Worm (Caenorhabditis elegans): ENCODE data around the gene frh-1.

DNA sequence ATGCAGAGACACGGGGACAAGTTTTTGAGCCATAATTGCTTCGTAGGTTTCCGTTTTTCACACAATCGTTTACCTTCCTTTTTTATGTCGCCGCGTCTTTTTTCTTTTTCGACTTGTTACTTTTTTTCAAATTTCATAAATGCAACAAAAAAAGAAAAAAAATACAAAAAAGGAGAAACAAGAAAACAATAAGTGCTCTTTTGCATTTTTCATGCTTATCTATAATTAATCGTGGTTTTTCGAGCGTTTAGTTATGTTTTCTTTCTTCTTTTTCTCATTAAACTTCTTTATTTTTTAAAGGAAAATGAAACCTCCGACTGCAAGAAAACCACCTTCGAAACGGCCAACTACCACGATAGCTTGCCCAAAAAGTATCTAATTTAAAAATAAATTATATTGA, 21.4 kb upstream of the frh-1 start, which contains the start of gene F59G1.4:
- no peak for TF ChIP-seq R02D3.7 (tag; optimal IDR thresholded peaks at IDR 0.05)
- TF ChIP-seq mdl-1 (tag; optimal IDR thresholded peaks at IDR 0.05): no peak
- no peak for TF ChIP-seq egl-27 (tag; optimal IDR thresholded peaks at IDR 0.05)
- TF ChIP-seq nhr-25 (tag; optimal IDR thresholded peaks at IDR 0.05): no peak
